Worm (Caenorhabditis elegans): ENCODE results near the gene F48F7.3.

ce11 chrX:13977439-13978118 is 14.3 kb downstream of the F48F7.3 start, which contains the start of gene F48F7.6:
- no peak for TF ChIP-seq W03F9.2 (tag; optimal IDR thresholded peaks at IDR 0.05)
- TF ChIP-seq him-1 (tag; optimal IDR thresholded peaks at IDR 0.05) = peak; percentile 53
- no peak for TF ChIP-seq dao-5 (tag; optimal IDR thresholded peaks at IDR 0.05)

Data from whole organism, L4/young adult.